Worm (Caenorhabditis elegans): Measurements from ENCODE around the gene Y57E12AL.6.

Y57E12AL.6 gene

DNA sequence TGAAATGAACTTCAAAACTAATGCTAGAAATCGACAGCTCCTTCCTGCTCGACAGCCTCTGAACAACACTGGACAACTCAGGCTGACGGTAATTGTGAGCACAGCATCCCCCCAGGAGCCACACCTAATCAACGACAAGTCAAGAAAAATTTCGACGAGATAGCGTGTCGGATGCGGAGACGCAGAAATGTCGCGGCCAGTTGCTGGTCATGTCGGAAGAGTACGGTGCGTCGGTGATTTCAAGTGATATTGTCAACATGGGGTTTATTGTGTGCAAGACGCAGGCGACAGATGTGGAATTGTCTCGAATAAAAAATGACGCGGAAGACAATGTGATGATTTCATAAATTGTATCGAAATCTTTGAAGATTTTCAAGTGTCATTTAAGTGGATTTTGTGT lies 23.8 kb downstream of the Y57E12AL.6 start, which contains the start of gene twk-11 (continued):
- TF ChIP-seq syd-9 (tag; optimal IDR thresholded peaks at IDR 0.05): no peak
- TF ChIP-seq Y22D7AL.16 (tag; optimal IDR thresholded peaks at IDR 0.05): no peak
- TF ChIP-seq elt-4 (tag; optimal IDR thresholded peaks at IDR 0.05): no peak

DNA sequence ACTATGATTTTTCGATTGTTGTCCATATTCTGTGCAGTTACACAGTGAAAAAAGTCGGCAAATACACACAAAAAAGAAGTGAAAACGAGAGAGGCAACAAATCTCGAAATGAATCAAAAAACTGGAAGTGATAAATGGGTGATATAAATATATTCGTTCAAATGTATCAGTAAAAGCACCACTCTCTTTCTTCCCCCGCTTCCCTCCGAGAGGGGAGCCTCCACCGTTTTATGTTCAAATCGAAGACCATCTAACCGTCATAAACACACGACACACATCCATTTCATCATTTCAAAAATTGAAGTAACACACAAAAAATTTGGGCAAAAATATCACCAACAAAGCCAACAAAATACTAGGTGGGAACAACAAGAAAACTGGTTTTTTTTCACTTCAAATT lies 33.2 kb downstream of the Y57E12AL.6 start, which contains the start of gene F20A1.6:
Gene F20A1.6 (minus strand): TSS at position 101 of the 400 bp plus-strand sequence.
- TF ChIP-seq ama-1 (optimal IDR thresholded peaks at IDR 0.05) (no peak), ceh-19 (GFP tag; optimal IDR thresholded peaks at IDR 0.05) (no peak), sox-2 (GFP tag; IDR thresholded peaks at IDR 0.05) (no peak), ceh-24 (tag; optimal IDR thresholded peaks at IDR 0.05) (no peak), ceh-30 (tag; optimal IDR thresholded peaks at IDR 0.05) (no peak), npax-4 (tag; optimal IDR thresholded peaks at IDR 0.05) (no peak), hlh-30 (tag; optimal IDR thresholded peaks at IDR 0.05; ENCODE audit: insufficient read depth) (no peak), odd-2 (tag; optimal IDR thresholded peaks at IDR 0.05) (no peak)

DNA sequence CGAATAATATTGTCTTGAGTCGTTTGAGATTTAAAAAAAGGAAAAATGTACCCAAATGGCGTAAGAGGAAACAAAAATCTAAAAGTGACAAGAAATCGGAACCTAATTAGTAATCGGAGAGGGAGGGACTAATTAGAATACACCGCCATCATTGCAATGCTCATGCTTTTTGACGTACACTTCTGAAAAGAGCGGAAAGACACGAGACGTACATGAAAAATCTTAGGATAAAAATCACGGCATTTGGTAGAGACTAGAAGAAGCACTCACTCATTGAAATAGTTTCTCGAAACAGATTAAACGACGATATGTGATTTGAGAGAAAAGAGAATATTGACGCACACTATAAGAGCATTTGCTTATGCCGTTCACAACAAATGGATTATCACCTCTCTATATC lies 37.3 kb downstream of the Y57E12AL.6 start:
- TF ChIP-seq hlh-15 (tag; optimal IDR thresholded peaks at IDR 0.05) (no peak), nhr-232 (tag; optimal IDR thresholded peaks at IDR 0.05) (no peak), ama-1 (optimal IDR thresholded peaks at IDR 0.05) (no peak), elt-2 (tag; optimal IDR thresholded peaks at IDR 0.05) (no peak), pag-3 (tag; optimal IDR thresholded peaks at IDR 0.05; ENCODE audit: borderline replicate concordance) (no peak), fax-1 (tag; optimal IDR thresholded peaks at IDR 0.05) (no peak), mec-3 (tag; optimal IDR thresholded peaks at IDR 0.05; ENCODE audit: borderline replicate concordance) (no peak), sdc-2 (tag; optimal IDR thresholded peaks at IDR 0.05) (no peak), K09A11.1 (tag; optimal IDR thresholded peaks at IDR 0.05; ENCODE audit: insufficient read depth) (no peak), ceh-9 (tag; optimal IDR thresholded peaks at IDR 0.05) (no peak), unc-3 (GFP tag; conservative IDR thresholded peaks at IDR 0.05) (no peak), unc-3 (tag; optimal IDR thresholded peaks at IDR 0.05) (no peak)

DNA sequence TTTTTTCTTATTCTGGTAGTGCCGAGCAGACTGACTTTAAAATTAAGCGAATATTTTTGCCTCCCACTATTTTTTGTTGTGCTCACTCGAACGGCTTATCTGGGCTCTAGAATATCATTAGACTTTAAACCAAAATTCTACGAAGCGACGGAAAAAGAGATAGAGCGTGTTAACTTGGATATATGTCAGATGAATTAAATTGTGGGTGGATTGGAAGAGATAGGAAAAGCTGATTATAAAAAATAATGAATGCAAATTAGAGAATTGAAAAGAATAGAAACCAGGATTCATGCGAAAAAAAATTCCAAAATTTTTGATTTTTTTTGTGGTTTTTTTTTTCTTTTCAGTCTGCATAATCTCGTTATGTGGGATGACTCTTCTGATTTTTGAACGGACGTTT lies 38.5 kb downstream of the Y57E12AL.6 start, which contains the start of gene F20A1.4:
Gene F20A1.4 (minus strand): TSS at position 101 of the 400 bp plus-strand sequence.
- no peak for TF ChIP-seq tbx-7 (tag; optimal IDR thresholded peaks at IDR 0.05)
- no peak for TF ChIP-seq fax-1 (tag; optimal IDR thresholded peaks at IDR 0.05)
- TF ChIP-seq unc-55 (GFP tag; optimal IDR thresholded peaks at IDR 0.05): no peak
- TF ChIP-seq nhr-232 (tag; optimal IDR thresholded peaks at IDR 0.05): no peak
- TF ChIP-seq F13H6.1 (tag; optimal IDR thresholded peaks at IDR 0.05): no peak
- TF ChIP-seq C38D4.7 (GFP tag; optimal IDR thresholded peaks at IDR 0.05): no peak
- no peak for TF ChIP-seq Y22D7AL.16 (tag; optimal IDR thresholded peaks at IDR 0.05)
- no peak for TF ChIP-seq ceh-31 (tag; optimal IDR thresholded peaks at IDR 0.05)
- TF ChIP-seq mec-3 (tag; optimal IDR thresholded peaks at IDR 0.05; ENCODE audit: borderline replicate concordance): no peak

DNA sequence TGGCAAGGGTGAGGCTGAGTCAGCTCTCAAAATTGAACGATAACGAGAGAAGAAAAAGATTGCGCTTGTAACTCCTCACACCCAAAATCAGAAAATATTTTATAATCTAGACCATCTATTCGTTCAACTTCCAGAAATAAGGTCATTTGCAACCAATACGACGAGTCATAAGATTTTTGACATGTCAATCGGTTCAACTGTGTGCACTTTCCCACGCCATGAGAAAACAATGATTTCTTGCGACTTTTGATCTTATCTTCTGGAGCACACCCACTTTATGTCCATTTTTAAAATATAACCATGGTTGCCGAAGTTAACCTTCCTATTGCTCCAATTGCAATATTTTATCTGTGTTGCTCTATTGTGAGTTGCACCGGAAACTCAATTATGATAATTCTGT lies 43.2 kb downstream of the Y57E12AL.6 start, which contains the start of gene srsx-32:
Gene srsx-32 (plus strand): TSS at position 301 of the 400 bp plus-strand sequence.
- no peak for TF ChIP-seq tbx-7 (tag; optimal IDR thresholded peaks at IDR 0.05)
- TF ChIP-seq pha-2 (tag; optimal IDR thresholded peaks at IDR 0.05): no peak
- no peak for TF ChIP-seq sox-4 (tag; optimal IDR thresholded peaks at IDR 0.05)
- TF ChIP-seq dmd-4 (tag; optimal IDR thresholded peaks at IDR 0.05; ENCODE audit: borderline replicate concordance): no peak
- no peak for TF ChIP-seq ref-2 (tag; optimal IDR thresholded peaks at IDR 0.05)
- no peak for TF ChIP-seq pha-4 (tag; optimal IDR thresholded peaks at IDR 0.05)
- no peak for TF ChIP-seq hlh-13 (GFP tag; optimal IDR thresholded peaks at IDR 0.05)
- TF ChIP-seq K09A11.1 (tag; optimal IDR thresholded peaks at IDR 0.05; ENCODE audit: insufficient read depth): no peak
- no peak for TF ChIP-seq nhr-11 (tag; optimal IDR thresholded peaks at IDR 0.05)
- TF ChIP-seq ceh-6 (GFP tag; optimal IDR thresholded peaks at IDR 0.05): no peak
- no peak for TF ChIP-seq T23F11.4 (GFP tag; optimal IDR thresholded peaks at IDR 0.05)
- no peak for TF ChIP-seq hlh-6 (tag; optimal IDR thresholded peaks at IDR 0.05)
- no peak for TF ChIP-seq elt-4 (tag; optimal IDR thresholded peaks at IDR 0.05)
- TF ChIP-seq ceh-19 (GFP tag; optimal IDR thresholded peaks at IDR 0.05): no peak
